Fruit fly (Drosophila melanogaster) whole organism, embryonic: ENCODE measurements around the gene mop.

ENCODE experiments used
- Atf-2 ChIP-seq: fragments of 200-800 bp; sonication (Bioruptor generic); optimal IDR thresholded peaks from 2 replicates; lab custom pipeline; 2016; ENCODE audit warnings: missing biosample characterization, missing genetic modification characterization
- CG10147 ChIP-seq: fragments of 200-800 bp; sonication (Bioruptor generic); optimal IDR thresholded peaks from 2 replicates; lab custom pipeline; 2019; ENCODE audit warnings: missing biosample characterization, mild to moderate bottlenecking, missing genetic modification characterization, moderate library complexity
- CG11398 ChIP-seq: fragments of 200-800 bp; sonication (Bioruptor generic); optimal IDR thresholded peaks from 2 replicates; lab custom pipeline; 2016; ENCODE audit warnings: missing biosample characterization, missing genetic modification characterization
- CG13123 ChIP-seq: fragments of 200-800 bp; sonication (Bioruptor generic); optimal IDR thresholded peaks from 2 replicates; lab custom pipeline; 2016; ENCODE audit warnings: missing biosample characterization, missing genetic modification characterization
- CG14965 ChIP-seq: fragments of 200-800 bp; sonication (Bioruptor generic); optimal IDR thresholded peaks from 2 replicates; lab custom pipeline; 2016; ENCODE audit warnings: missing biosample characterization, missing genetic modification characterization, borderline replicate concordance
- CG1529 ChIP-seq: fragments of 200-800 bp; sonication (Bioruptor generic); optimal IDR thresholded peaks from 3 replicates; lab custom pipeline; 2018; ENCODE audit warnings: missing biosample characterization, missing genetic modification characterization
- CG18262 ChIP-seq: fragments of 200-800 bp; optimal IDR thresholded peaks from 3 replicates; lab custom pipeline; 2019; ENCODE audit warnings: missing biosample characterization, mild to moderate bottlenecking, missing genetic modification characterization, moderate library complexity
- CG3065 ChIP-seq: fragments of 200-800 bp; sonication (Bioruptor generic); optimal IDR thresholded peaks from 2 replicates; lab custom pipeline; 2016; ENCODE audit warnings: missing biosample characterization, missing genetic modification characterization
- CG34376 ChIP-seq: fragments of 200-800 bp; sonication (Bioruptor generic); optimal IDR thresholded peaks from 2 replicates; lab custom pipeline; 2018; ENCODE audit warnings: missing biosample characterization, mild to moderate bottlenecking, missing genetic modification characterization
- CG4820 ChIP-seq: fragments of 200-800 bp; sonication (Bioruptor generic); optimal IDR thresholded peaks from 3 replicates; lab custom pipeline; 2016; ENCODE audit warnings: missing biosample characterization, missing genetic modification characterization
- CG5245 ChIP-seq: fragments of 200-800 bp; sonication (Bioruptor generic); optimal IDR thresholded peaks from 3 replicates; lab custom pipeline; 2016; ENCODE audit warnings: missing biosample characterization, missing genetic modification characterization
- CG6175 ChIP-seq: fragments of 200-800 bp; sonication (Bioruptor generic); IDR thresholded peaks from 3 replicates; pipeline ENCODE4 v1.3.6; 2022; ENCODE audit warnings: missing biosample characterization, missing genetic modification characterization
- CG6654 ChIP-seq: fragments of 200-800 bp; sonication (Bioruptor generic); optimal IDR thresholded peaks from 2 replicates; lab custom pipeline; 2017; ENCODE audit warnings: missing biosample characterization, mild to moderate bottlenecking, missing genetic modification characterization
- CG6683 ChIP-seq: fragments of 200-800 bp; sonication (Bioruptor generic); optimal IDR thresholded peaks from 2 replicates; lab custom pipeline; 2017; ENCODE audit warnings: missing biosample characterization, mild to moderate bottlenecking, missing genetic modification characterization, missing genetic modification reagents
- CG7786 ChIP-seq: fragments of 200-800 bp; sonication (Bioruptor generic); optimal IDR thresholded peaks from 2 replicates; lab custom pipeline; 2016; ENCODE audit warnings: missing biosample characterization, missing genetic modification characterization
- CrebB ChIP-seq: fragments of 200-800 bp; sonication (Bioruptor generic); optimal IDR thresholded peaks from 3 replicates; lab custom pipeline; 2018; ENCODE audit warnings: missing biosample characterization, mild to moderate bottlenecking, missing genetic modification characterization
- D19B ChIP-seq: fragments of 200-800 bp; sonication (Bioruptor generic); optimal IDR thresholded peaks from 2 replicates; lab custom pipeline; 2017; ENCODE audit warnings: missing biosample characterization, mild to moderate bottlenecking, missing genetic modification characterization
- Fer1 ChIP-seq: fragments of 200-800 bp; sonication (Bioruptor generic); optimal IDR thresholded peaks from 2 replicates; lab custom pipeline; 2017; ENCODE audit warnings: missing biosample characterization, mild to moderate bottlenecking, missing genetic modification characterization
- HLH3B ChIP-seq: fragments of 200-800 bp; sonication (Bioruptor generic); IDR thresholded peaks from 2 replicates; pipeline ENCODE4 v1.3.6; 2022; ENCODE audit warnings: missing biosample characterization, missing genetic modification characterization
- HmgZ ChIP-seq: fragments of 200-800 bp; sonication (Bioruptor generic); optimal IDR thresholded peaks from 2 replicates; lab custom pipeline; 2018; ENCODE audit warnings: missing biosample characterization, mild to moderate bottlenecking, missing genetic modification characterization
- Hmr ChIP-seq: fragments of 200-800 bp; sonication (Bioruptor generic); optimal IDR thresholded peaks from 3 replicates; lab custom pipeline; 2017; ENCODE audit warnings: mild to moderate bottlenecking, missing biosample characterization, missing genetic modification reagents, missing genetic modification characterization
- Opbp ChIP-seq: fragments of 200-800 bp; sonication (Bioruptor generic); IDR thresholded peaks from 3 replicates; pipeline ENCODE4 v1.3.6; 2022; ENCODE audit warnings: missing biosample characterization, missing genetic modification characterization; ENCODE audit not compliant: partially characterized antibody
- Optix ChIP-seq: fragments of 200-800 bp; sonication (Bioruptor generic); IDR thresholded peaks from 3 replicates; pipeline ENCODE4 v1.3.6; 2022; ENCODE audit warnings: missing biosample characterization, missing genetic modification characterization
- Ptx1 ChIP-seq: fragments of 200-800 bp; sonication (Bioruptor generic); IDR thresholded peaks from 2 replicates; pipeline ENCODE4 v1.3.6; 2022; ENCODE audit warnings: missing biosample characterization, missing genetic modification characterization
- Rfx ChIP-seq: fragments of 200-800 bp; sonication (Bioruptor generic); IDR thresholded peaks from 2 replicates; pipeline ENCODE4 v1.3.6; 2022; ENCODE audit warnings: missing biosample characterization, missing genetic modification characterization
- Six4 ChIP-seq: fragments of 200-800 bp; sonication (Bioruptor generic); optimal IDR thresholded peaks from 2 replicates; lab custom pipeline; 2016; ENCODE audit warnings: missing biosample characterization, missing genetic modification characterization
- Stat92E ChIP-seq, 3 experiments: fragments of >200 bp in 2 of 3; fragments of 200-800 bp in 1 of 3; sonication (Bioruptor generic) in 1 of 3; optimal IDR thresholded peaks; 2 replicates each; lab custom pipeline; 2017 to 2019; ENCODE audit warnings: missing biosample characterization in 3 of 3, missing genetic modification characterization in 3 of 3, mild to moderate bottlenecking in 1 of 3, moderate library complexity in 1 of 3
- bowl ChIP-seq: fragments of 200-800 bp; sonication (Bioruptor generic); IDR thresholded peaks from 2 replicates; pipeline ENCODE4 v1.3.6; 2022; ENCODE audit warnings: missing biosample characterization, missing genetic modification characterization
- cg ChIP-seq: fragments of 200-800 bp; sonication (Bioruptor generic); optimal IDR thresholded peaks from 3 replicates; lab custom pipeline; 2019; ENCODE audit warnings: missing biosample characterization, mild to moderate bottlenecking, missing genetic modification characterization, moderate library complexity
- chm ChIP-seq: fragments of 200-800 bp; sonication (Bioruptor generic); IDR thresholded peaks from 2 replicates; pipeline ENCODE4 v1.3.6; 2022; ENCODE audit warnings: missing biosample characterization, missing genetic modification characterization
- dati ChIP-seq: fragments of 200-800 bp; sonication (Bioruptor generic); IDR thresholded peaks from 2 replicates; pipeline ENCODE4 v1.3.6; 2022; ENCODE audit warnings: missing biosample characterization, missing genetic modification characterization
- fd64A ChIP-seq: fragments of 200-800 bp; sonication (Bioruptor generic); optimal IDR thresholded peaks from 3 replicates; lab custom pipeline; 2018; ENCODE audit warnings: missing biosample characterization, mild to moderate bottlenecking, missing genetic modification characterization
- ham ChIP-seq: fragments of 200-800 bp; sonication (Bioruptor generic); IDR thresholded peaks from 2 replicates; pipeline ENCODE4 v1.3.6; 2022; ENCODE audit warnings: missing biosample characterization, missing genetic modification characterization
- kay ChIP-seq: fragments of 200-800 bp; sonication (Bioruptor generic); optimal IDR thresholded peaks from 2 replicates; lab custom pipeline; 2016; ENCODE audit warnings: missing biosample characterization, missing genetic modification characterization
- lbe ChIP-seq: fragments of 200-800 bp; sonication (Bioruptor generic); optimal IDR thresholded peaks from 2 replicates; lab custom pipeline; 2016; ENCODE audit warnings: missing biosample characterization, mild to moderate bottlenecking, missing genetic modification characterization
- mam ChIP-seq: fragments of 200-800 bp; sonication (Bioruptor generic); optimal IDR thresholded peaks from 3 replicates; lab custom pipeline; 2016; ENCODE audit warnings: missing biosample characterization, missing genetic modification characterization
- nerfin-2 ChIP-seq: fragments of 200-800 bp; sonication (Bioruptor generic); IDR thresholded peaks from 2 replicates; pipeline ENCODE4 v1.3.6; 2022; ENCODE audit warnings: missing biosample characterization, missing genetic modification characterization; ENCODE audit not compliant: partially characterized antibody
- oc ChIP-seq: fragments of 200-800 bp; sonication (Bioruptor generic); optimal IDR thresholded peaks from 2 replicates; lab custom pipeline; 2018; ENCODE audit warnings: missing biosample characterization, mild to moderate bottlenecking, missing genetic modification characterization, moderate library complexity
- psq ChIP-seq: fragments of 200-800 bp; sonication (Bioruptor generic); optimal IDR thresholded peaks from 2 replicates; lab custom pipeline; 2017; ENCODE audit warnings: missing biosample characterization, missing genetic modification characterization
- pum ChIP-seq: fragments of 200-800 bp; sonication (Bioruptor generic); optimal IDR thresholded peaks from 2 replicates; lab custom pipeline; 2016; ENCODE audit warnings: missing biosample characterization, missing genetic modification characterization
- run ChIP-seq: fragments of 200-800 bp; sonication (Bioruptor generic); optimal IDR thresholded peaks from 3 replicates; lab custom pipeline; 2018; ENCODE audit warnings: missing biosample characterization, mild to moderate bottlenecking, missing genetic modification characterization
- scrt ChIP-seq: fragments of 200-800 bp; sonication (Bioruptor generic); optimal IDR thresholded peaks from 2 replicates; lab custom pipeline; 2018; ENCODE audit warnings: missing biosample characterization, mild to moderate bottlenecking, missing genetic modification characterization, moderate library complexity
- sd ChIP-seq: fragments of 200-800 bp; sonication (Bioruptor generic); optimal IDR thresholded peaks from 3 replicates; lab custom pipeline; 2018; ENCODE audit warnings: missing biosample characterization, mild to moderate bottlenecking, missing genetic modification characterization, moderate library complexity
- sens ChIP-seq: fragments of 200-800 bp; sonication (Bioruptor generic); peaks from one replicate; lab custom pipeline; 2016; ENCODE audit warnings: missing biosample characterization, missing genetic modification characterization
- sug ChIP-seq: fragments of 200-800 bp; optimal IDR thresholded peaks from 2 replicates; lab custom pipeline; 2019; ENCODE audit warnings: missing biosample characterization, mild to moderate bottlenecking, missing genetic modification characterization, moderate library complexity
- ttk ChIP-seq: fragments of 200-800 bp; sonication (Bioruptor generic); IDR thresholded peaks from 2 replicates; pipeline ENCODE4 v2.1.2; 2022; ENCODE audit warnings: missing biosample characterization, missing genetic modification characterization
- vnd ChIP-seq: fragments of 200-800 bp; sonication (Bioruptor generic); IDR thresholded peaks from 3 replicates; pipeline ENCODE4 v1.3.6; 2022; ENCODE audit warnings: missing biosample characterization, missing genetic modification characterization; ENCODE audit not compliant: partially characterized antibody
- wek ChIP-seq: fragments of 200-800 bp; sonication (Bioruptor generic); optimal IDR thresholded peaks from 3 replicates; lab custom pipeline; 2018; ENCODE audit warnings: missing biosample characterization, mild to moderate bottlenecking, missing genetic modification characterization, moderate library complexity
- yki ChIP-seq: fragments of >200 bp; optimal IDR thresholded peaks from 3 replicates; lab custom pipeline; 2018

mop gene

DNA sequence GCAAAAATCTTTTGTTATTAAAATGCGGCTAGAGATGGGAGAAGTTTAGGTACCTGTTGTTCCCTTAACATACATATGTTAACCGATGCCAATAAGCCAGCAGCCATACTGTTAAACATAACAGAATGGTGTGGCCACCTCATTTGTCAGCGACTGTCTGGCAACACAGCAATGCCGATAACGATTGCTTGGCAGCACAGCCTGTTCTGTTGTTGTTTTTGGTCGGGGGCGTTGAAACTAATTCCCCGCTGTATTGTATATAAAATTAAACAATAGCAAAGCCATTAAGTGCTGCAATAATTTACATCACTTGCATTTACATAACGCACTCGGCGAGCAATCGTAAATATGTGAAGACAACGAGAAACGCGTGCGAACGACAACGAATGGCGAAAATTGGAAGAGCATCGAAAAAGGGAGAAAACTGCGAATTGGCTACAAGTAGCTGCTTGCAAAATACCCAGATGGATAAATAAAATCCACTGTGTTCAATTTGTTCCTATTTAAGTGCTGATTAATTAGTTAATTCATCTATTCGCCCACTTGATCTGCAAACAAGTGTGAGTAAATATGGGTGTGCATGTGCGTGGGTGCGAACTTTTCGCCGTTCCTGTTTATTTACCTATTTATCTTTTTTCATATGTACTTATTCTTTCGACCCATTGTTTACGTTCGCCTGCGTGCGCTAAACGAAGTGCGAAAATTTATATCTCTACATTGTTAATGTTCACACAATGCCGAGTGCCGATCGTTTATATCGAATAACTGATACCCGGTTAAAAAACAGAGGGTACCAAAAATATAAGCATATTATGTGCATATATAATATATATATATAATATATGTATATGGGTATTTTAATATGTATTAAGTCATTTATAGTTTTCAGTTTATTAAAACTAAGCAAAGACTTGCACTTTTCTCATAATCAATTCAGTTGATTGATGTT lies 13.8 kb downstream of the mop start, which contains the start of the genes Tsen34 and Mgat4a (continued):
- peak; percentile 74; the same call in 2 of the 3 replicates for TF ChIP-seq Opbp (GFP tag; lab: Robert Waterston, UW)
- peak; percentile 50 for TF ChIP-seq HmgZ (tag; lab: Kevin White, UChicago)
- TF ChIP-seq wek (GFP tag; lab: Kevin White, UChicago): no peak
- no peak for TF ChIP-seq sug
- peak; percentile 20 for TF ChIP-seq oc (tag; lab: Kevin White, UChicago)
- TF ChIP-seq CG4820 (GFP tag; lab: Kevin White, UChicago): no peak
- TF ChIP-seq psq (GFP tag; lab: Kevin White, UChicago): no peak
- TF ChIP-seq Hmr (GFP tag; lab: Kevin White, UChicago): peak; percentile 76
- TF ChIP-seq kay (GFP tag; lab: Kevin White, UChicago): no peak
- no peak for TF ChIP-seq Optix (GFP tag; lab: Robert Waterston, UW)
- peak; percentile 27 for TF ChIP-seq CG14965 (GFP tag; lab: Kevin White, UChicago)
- TF ChIP-seq run (tag; lab: Kevin White, UChicago): no peak
- peak; percentile 2 for TF ChIP-seq pum
- TF ChIP-seq chm (GFP tag; lab: Robert Waterston, UW): peak; percentile 14; the same call in 1 of the 2 replicates
- no peak for TF ChIP-seq lbe (GFP tag; lab: Kevin White, UChicago)
- TF ChIP-seq CG5245: no peak
- TF ChIP-seq sd (tag; lab: Kevin White, UChicago): no peak
- no peak for TF ChIP-seq cg (GFP tag; lab: Kevin White, UChicago)
- TF ChIP-seq Fer1 (GFP tag; lab: Kevin White, UChicago): peak; percentile 69
- peak; percentile 90 for TF ChIP-seq scrt
- no peak for TF ChIP-seq HLH3B (GFP tag; lab: Robert Waterston, UW)
- TF ChIP-seq Atf-2 (GFP tag; lab: Kevin White, UChicago): no peak
- TF ChIP-seq fd64A (GFP tag; lab: Kevin White, UChicago): no peak
- TF ChIP-seq dati (GFP tag; lab: Robert Waterston, UW): no peak
- peak; percentile 78 for TF ChIP-seq Rfx (GFP tag; lab: Robert Waterston, UW)
- peak; percentile 67 for TF ChIP-seq CG34376 (GFP tag; lab: Kevin White, UChicago)
- peak in 1 of 3 experiments; percentile 37 for TF ChIP-seq Stat92E (GFP tag; optimal IDR thresholded peaks at IDR 0.05; lab: Kevin White, UChicago)
- peak; percentile 55 for TF ChIP-seq CrebB
- TF ChIP-seq CG10147 (GFP tag; lab: Kevin White, UChicago): no peak
- peak; percentile 41 for TF ChIP-seq CG7786 (GFP tag; lab: Kevin White, UChicago)
- peak; percentile 49 for TF ChIP-seq mam (GFP tag; lab: Kevin White, UChicago)
- peak; percentile 86 for TF ChIP-seq sens (GFP tag; lab: Kevin White, UChicago)
- TF ChIP-seq bowl (GFP tag; lab: Robert Waterston, UW): no peak
- no peak for TF ChIP-seq CG11398
- TF ChIP-seq ttk: no peak
- peak; percentile 84 for TF ChIP-seq D19B
- TF ChIP-seq CG6683: peak; percentile 42
- TF ChIP-seq CG6175 (GFP tag; lab: Robert Waterston, UW): no peak
- peak; percentile 17; the same call in 1 of the 3 replicates for TF ChIP-seq vnd (GFP tag; lab: Robert Waterston, UW)
- no peak for TF ChIP-seq Six4 (GFP tag; lab: Kevin White, UChicago)
- TF ChIP-seq ham (GFP tag; lab: Robert Waterston, UW): no peak
- no peak for TF ChIP-seq CG18262 (tag; lab: Kevin White, UChicago)
- TF ChIP-seq yki (lab: Kevin White, UChicago): no peak
- TF ChIP-seq Ptx1 (GFP tag; lab: Robert Waterston, UW): no peak
- peak; percentile 44; the same call in 1 of the 2 replicates for TF ChIP-seq nerfin-2
- no peak for TF ChIP-seq CG13123
- TF ChIP-seq CG6654: no peak
- no peak for TF ChIP-seq CG1529 (GFP tag; lab: Kevin White, UChicago)
- TF ChIP-seq CG3065: no peak
